Worm (Caenorhabditis elegans): ENCODE data around the gene srbc-57.

DNA sequence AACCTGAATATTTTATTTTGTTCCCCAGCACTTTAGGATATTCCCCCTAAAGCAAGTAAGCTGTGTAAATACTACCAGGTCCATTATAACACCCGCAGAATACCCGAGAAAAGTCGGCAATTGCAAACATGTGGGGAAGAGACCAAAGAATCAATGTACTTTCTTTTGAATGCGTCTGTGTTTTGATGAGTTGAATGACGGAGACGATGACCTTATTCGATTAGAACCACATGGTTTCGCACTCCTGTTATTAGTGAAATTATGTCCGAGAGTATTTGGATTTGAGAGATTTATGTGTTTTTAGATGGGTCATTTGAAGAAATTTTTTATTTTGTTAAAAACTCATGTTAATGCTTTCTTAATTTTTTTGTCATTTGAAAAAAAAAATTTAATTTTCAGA is 3.0 kb downstream of the srbc-57 start:
- TF ChIP-seq nhr-28 (tag; optimal IDR thresholded peaks at IDR 0.05) (peak; percentile 46), arid-1 (GFP tag; conservative IDR thresholded peaks at IDR 0.05) (no peak), snpc-4 (tag; optimal IDR thresholded peaks at IDR 0.05) (no peak), ZK337.2 (GFP tag; IDR thresholded peaks at IDR 0.05) (no peak), nhr-77 (tag; optimal IDR thresholded peaks at IDR 0.05) (no peak), lin-13 (GFP tag; optimal IDR thresholded peaks at IDR 0.05) (no peak), fkh-10 (GFP tag; optimal IDR thresholded peaks at IDR 0.05) (no peak), dpl-1 (GFP tag; optimal IDR thresholded peaks at IDR 0.05) (no peak)
